Worm (Caenorhabditis elegans): ENCODE data around the gene M57.2.

M57.2 gene

DNA sequence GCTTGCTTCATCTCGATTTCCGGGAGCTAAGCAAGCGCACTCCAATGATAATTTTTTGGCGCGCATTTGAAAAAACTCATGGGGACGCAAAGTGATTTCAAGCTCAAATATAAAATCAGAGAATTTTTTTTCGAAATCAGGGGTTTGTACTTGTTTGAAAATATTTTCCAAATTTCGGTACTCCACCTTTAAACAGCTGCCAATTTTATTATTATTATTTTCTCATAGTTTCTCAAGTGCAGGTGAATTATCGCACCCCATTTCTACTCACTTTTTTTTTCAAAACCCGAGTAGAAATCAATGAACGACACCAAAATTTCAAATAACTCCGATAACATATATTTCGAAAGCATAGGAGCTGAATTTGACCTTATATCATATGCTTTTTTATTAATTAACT, 23.0 kb upstream of the M57.2 start, which contains the start of gene srz-83:
Gene srz-83 (plus strand): TSS at position 301 of the 400 bp plus-strand sequence.
- TF ChIP-seq ceh-100 (GFP tag; IDR thresholded peaks at IDR 0.05) (no peak), efl-1 (GFP tag; optimal IDR thresholded peaks at IDR 0.05) (no peak), attf-3 (GFP tag; conservative IDR thresholded peaks at IDR 0.05) (no peak), xnd-1 (tag; optimal IDR thresholded peaks at IDR 0.05) (no peak), hmg-20 (GFP tag; IDR thresholded peaks at IDR 0.05) (no peak), bed-1 (GFP tag; IDR thresholded peaks at IDR 0.05) (no peak), fkh-3 (tag; optimal IDR thresholded peaks at IDR 0.05) (no peak), akir-1 (GFP tag; optimal IDR thresholded peaks at IDR 0.05) (no peak), F23B12.7 (tag; optimal IDR thresholded peaks at IDR 0.05; ENCODE audit: insufficient read depth) (no peak), tlf-1 (GFP tag; optimal IDR thresholded peaks at IDR 0.05) (no peak), nhr-80 (tag; optimal IDR thresholded peaks at IDR 0.05) (no peak), repo-1 (tag; optimal IDR thresholded peaks at IDR 0.05) (no peak), attf-5 (GFP tag; optimal IDR thresholded peaks at IDR 0.05) (no peak)

DNA sequence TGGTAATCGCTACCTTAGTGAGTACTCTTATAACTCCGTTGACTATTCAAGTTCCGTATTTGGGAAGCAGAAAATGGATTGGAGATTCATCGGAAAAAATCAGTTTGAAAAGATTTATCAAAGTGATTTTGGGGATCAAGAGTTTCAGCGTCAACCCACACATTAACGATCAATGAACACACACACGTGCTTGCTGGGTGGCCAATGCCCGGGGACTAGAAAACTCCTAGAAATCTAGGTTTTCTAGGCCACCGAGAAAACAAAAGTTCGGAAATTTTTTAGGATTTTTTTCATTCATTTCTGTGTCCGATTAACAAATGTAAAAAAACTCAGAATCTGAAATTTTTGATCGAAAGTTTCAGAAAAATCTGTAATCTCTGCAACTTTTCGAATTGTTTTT, 21.2 kb upstream of the M57.2 start:
- TF ChIP-seq rcor-1 (GFP tag; IDR thresholded peaks at IDR 0.05): 0 out of 2 replicates have a peak, but pooled peaks have one; percentile 6
- 0 out of 2 replicates have a peak, but pooled peaks have one; percentile 51 for TF ChIP-seq aptf-3 (GFP tag; IDR thresholded peaks at IDR 0.05)
- 0 out of 2 replicates have a peak, but pooled peaks have one; percentile 38 for TF ChIP-seq pbrm-1 (GFP tag; IDR thresholded peaks at IDR 0.05)
- no peak for TF ChIP-seq let-607 (tag; optimal IDR thresholded peaks at IDR 0.05)
- TF ChIP-seq nhr-120 (GFP tag; IDR thresholded peaks at IDR 0.05): no peak
- no peak for TF ChIP-seq efl-1 (GFP tag; optimal IDR thresholded peaks at IDR 0.05)
- TF ChIP-seq cebp-1 (GFP tag; IDR thresholded peaks at IDR 0.05): no peak
- peak; percentile 5 for TF ChIP-seq cebp-1 (tag; optimal IDR thresholded peaks at IDR 0.05)
- TF ChIP-seq fkh-3 (tag; optimal IDR thresholded peaks at IDR 0.05): no peak
- peak; percentile 26 for TF ChIP-seq snpc-4 (GFP tag; optimal IDR thresholded peaks at IDR 0.05)
- TF ChIP-seq snpc-4 (tag; optimal IDR thresholded peaks at IDR 0.05): no peak
- no peak for TF ChIP-seq Y67H2A.10 (GFP tag; conservative IDR thresholded peaks at IDR 0.05)
- peak; percentile 30 for TF ChIP-seq chd-7 (tag; optimal IDR thresholded peaks at IDR 0.05)
- peak; percentile 57 for TF ChIP-seq B0336.3 (GFP tag; IDR thresholded peaks at IDR 0.05)
- TF ChIP-seq hrde-1 (tag; optimal IDR thresholded peaks at IDR 0.05; ENCODE audit: borderline replicate concordance): peak; percentile 24
- TF ChIP-seq madf-6 (GFP tag; IDR thresholded peaks at IDR 0.05): peak; percentile 18; the same call in 1 of the 2 replicates
- TF ChIP-seq ztf-22 (GFP tag; optimal IDR thresholded peaks at IDR 0.05): no peak
- TF ChIP-seq ceh-100 (GFP tag; IDR thresholded peaks at IDR 0.05): 0 out of 2 replicates have a peak, but pooled peaks have one; percentile 11
- peak; percentile 32 for TF ChIP-seq atf-7 (tag; optimal IDR thresholded peaks at IDR 0.05)
- no peak for TF ChIP-seq nhr-179 (tag; optimal IDR thresholded peaks at IDR 0.05)

DNA sequence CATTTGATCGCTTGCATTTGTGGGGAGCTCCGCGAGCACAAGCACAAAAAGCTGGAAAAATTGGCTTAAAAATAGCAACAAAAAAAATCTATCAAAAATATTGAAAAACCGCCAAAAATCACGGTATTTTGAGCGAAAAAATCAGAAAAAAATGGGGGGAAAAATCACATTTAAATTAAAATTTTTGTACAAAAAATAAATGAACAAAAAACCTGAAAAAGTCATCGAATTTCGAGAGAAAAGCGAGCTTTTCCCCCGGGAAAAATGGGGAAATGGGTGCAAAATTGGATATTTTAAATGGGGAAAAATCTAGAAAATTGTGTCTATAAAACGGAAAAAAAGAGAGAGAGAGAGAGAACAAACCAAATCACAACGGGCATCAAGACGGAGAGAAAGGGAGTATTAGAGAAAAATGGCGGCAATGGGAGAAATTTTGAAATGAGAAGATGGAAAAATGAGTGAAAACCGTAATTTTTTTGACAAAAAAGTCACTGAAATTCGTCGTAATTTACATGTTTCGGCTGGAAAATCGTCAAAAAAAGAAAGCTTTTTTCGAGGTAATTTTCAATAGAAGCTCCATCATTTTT, 17.6 kb upstream of the M57.2 start, which contains the start of gene ced-10:
Gene ced-10 (minus strand): TSS at position 51 of the 587 bp plus-strand sequence.
- no peak for TF ChIP-seq mxl-1 (tag; optimal IDR thresholded peaks at IDR 0.05)
- TF ChIP-seq F57A8.1 (GFP tag; optimal IDR thresholded peaks at IDR 0.05): no peak
- no peak for TF ChIP-seq pbrm-1 (GFP tag; IDR thresholded peaks at IDR 0.05)
- TF ChIP-seq ceh-79 (tag; optimal IDR thresholded peaks at IDR 0.05): no peak
- TF ChIP-seq lir-1 (GFP tag; conservative IDR thresholded peaks at IDR 0.05): no peak
- no peak for TF ChIP-seq bed-1 (GFP tag; IDR thresholded peaks at IDR 0.05)
- TF ChIP-seq F57C9.4 (tag; optimal IDR thresholded peaks at IDR 0.05): no peak
- no peak for TF ChIP-seq snpc-4 (GFP tag; optimal IDR thresholded peaks at IDR 0.05)
- TF ChIP-seq snpc-4 (tag; optimal IDR thresholded peaks at IDR 0.05): no peak
- no peak for TF ChIP-seq ztf-3 (GFP tag; optimal IDR thresholded peaks at IDR 0.05)
- no peak for TF ChIP-seq gei-17 (GFP tag; optimal IDR thresholded peaks at IDR 0.05)
- no peak for TF ChIP-seq ceh-91 (GFP tag; IDR thresholded peaks at IDR 0.05)
- no peak for TF ChIP-seq snpc-3.4 (tag; optimal IDR thresholded peaks at IDR 0.05)
- TF ChIP-seq rpc-1 (optimal IDR thresholded peaks at IDR 0.05): no peak
- no peak for TF ChIP-seq rpc-1 (tag; optimal IDR thresholded peaks at IDR 0.05)
- TF ChIP-seq Y56A3A.18 (GFP tag; IDR thresholded peaks at IDR 0.05): no peak
- no peak for TF ChIP-seq snpc-1.3 (tag; optimal IDR thresholded peaks at IDR 0.05; ENCODE audit: insufficient read depth)
- no peak for TF ChIP-seq aptf-3 (GFP tag; IDR thresholded peaks at IDR 0.05)
- TF ChIP-seq dox-1 (GFP tag; IDR thresholded peaks at IDR 0.05): no peak
- TF ChIP-seq chd-7 (tag; optimal IDR thresholded peaks at IDR 0.05): no peak
